Worm (Caenorhabditis elegans) whole organism, late embryonic: Measurements from ENCODE around the gene lig-4.

Experiments used
- K09A11.1 ChIP-seq: sonication (generic microtip); optimal IDR thresholded peaks from 2 replicates; lab custom pipeline; 2017; ENCODE audit warnings: antibody characterized with exemption, mild to moderate bottlenecking, missing genetic modification characterization, missing compliant biosample characterization; ENCODE audit not compliant: insufficient read depth
- ama-1 ChIP-seq: fragments of 150-350 bp; optimal IDR thresholded peaks from 2 replicates; lab custom pipeline; 2014
- ceh-14 ChIP-seq: sonication (generic microtip); optimal IDR thresholded peaks from 2 replicates; lab custom pipeline; 2016; ENCODE audit warnings: missing genotype, missing genetic modification characterization, missing compliant biosample characterization
- dmd-4 ChIP-seq: sonication (generic microtip); optimal IDR thresholded peaks from 2 replicates; lab custom pipeline; 2016; ENCODE audit warnings: borderline replicate concordance, missing genetic modification characterization, missing compliant biosample characterization
- dve-1 ChIP-seq: sonication (generic microtip); optimal IDR thresholded peaks from 2 replicates; lab custom pipeline; 2017; ENCODE audit warnings: antibody characterized with exemption, mild to moderate bottlenecking, missing genetic modification characterization, missing compliant biosample characterization
- fax-1 ChIP-seq: sonication (generic microtip); optimal IDR thresholded peaks from 2 replicates; lab custom pipeline; 2016; ENCODE audit warnings: missing genotype, missing genetic modification characterization, missing compliant biosample characterization
- hlh-8 ChIP-seq: sonication (generic microtip); optimal IDR thresholded peaks from 2 replicates; lab custom pipeline; 2016; ENCODE audit warnings: missing genotype, missing genetic modification characterization, missing compliant biosample characterization
- lin-11 ChIP-seq: fragments of 200-800 bp; sonication (Bioruptor generic); optimal IDR thresholded peaks from 2 replicates; lab custom pipeline; 2018; ENCODE audit warnings: mild to moderate bottlenecking, missing genetic modification characterization, missing compliant biosample characterization
- nfya-1 ChIP-seq: sonication (generic microtip); optimal IDR thresholded peaks from 2 replicates; lab custom pipeline; 2017; ENCODE audit warnings: missing genetic modification characterization, mild to moderate bottlenecking, missing compliant biosample characterization, antibody characterized with exemption, moderate library complexity
- npax-4 ChIP-seq: sonication (generic microtip); optimal IDR thresholded peaks from 2 replicates; lab custom pipeline; 2016; ENCODE audit warnings: missing genetic modification characterization, missing compliant biosample characterization
- pha-4 ChIP-seq: fragments of 150-350 bp; optimal IDR thresholded peaks from 2 replicates; lab custom pipeline; 2018; ENCODE audit warnings: missing biosample characterization, missing genetic modification reagents, missing genetic modification characterization
- ttx-3 ChIP-seq: sonication (generic microtip); optimal IDR thresholded peaks from 2 replicates; lab custom pipeline; 2016; ENCODE audit warnings: missing genetic modification reagents, missing genetic modification characterization, missing compliant biosample characterization

DNA sequence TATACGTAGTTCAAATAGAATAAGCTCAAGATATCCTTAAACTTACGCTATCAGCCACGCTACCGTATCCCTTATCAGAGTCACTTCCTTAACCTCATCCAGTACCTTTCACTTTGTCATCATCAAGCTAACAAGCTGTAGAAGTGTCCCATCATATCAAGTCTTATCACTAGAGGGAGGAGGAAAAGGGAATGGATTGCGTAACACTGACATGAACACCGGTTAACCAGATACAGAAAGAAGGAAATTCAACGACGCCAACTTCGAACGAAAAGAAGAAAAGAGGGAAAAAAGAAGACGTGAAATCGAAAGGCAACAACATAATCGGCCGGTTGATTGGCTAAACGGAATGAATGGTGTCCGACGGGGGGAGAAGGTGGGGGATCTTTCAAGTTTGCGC is 31.2 kb upstream of the lig-4 start:
- TF ChIP-seq pha-4 (tag; lab: Kevin White, UChicago) (no peak), ceh-14 (no peak), lin-11 (no peak), nfya-1 (tag; lab: Kevin White, UChicago) (no peak), ttx-3 (tag; lab: Kevin White, UChicago) (no peak), dmd-4 (tag; lab: Kevin White, UChicago) (no peak), hlh-8 (tag; lab: Kevin White, UChicago) (no peak), fax-1 (no peak), dve-1 (no peak), npax-4 (tag; lab: Kevin White, UChicago) (no peak), ama-1 (lab: Kevin White, UChicago) (no peak), K09A11.1 (no peak)
